Worm (Caenorhabditis elegans) whole organism, L1 larva: ENCODE results near the gene dpy-4.
A peak's percentile ranks its signal among the peaks of the same experiment; 100 is the strongest.

Experiments used
- C04F5.9 ChIP-seq: sonication (generic microtip); optimal IDR thresholded peaks from 2 replicates; lab custom pipeline; 2016; ENCODE audit warnings: missing genetic modification characterization, missing compliant biosample characterization
- C34B4.2 ChIP-seq: sonication (generic microtip); optimal IDR thresholded peaks from 2 replicates; lab custom pipeline; 2017; ENCODE audit warnings: mild to moderate bottlenecking, missing genetic modification characterization, missing compliant biosample characterization
- Y116A8C.19 ChIP-seq: sonication (generic microtip); optimal IDR thresholded peaks from 2 replicates; lab custom pipeline; 2016; ENCODE audit warnings: missing compliant biosample characterization, missing genetic modification characterization, borderline replicate concordance
- aha-1 ChIP-seq: fragments of 150-350 bp; optimal IDR thresholded peaks from 2 replicates; lab custom pipeline; 2014; ENCODE audit warnings: missing biosample characterization, missing genetic modification characterization
- alr-1 ChIP-seq: fragments of 200-800 bp; sonication (Bioruptor generic); optimal IDR thresholded peaks from 2 replicates; lab custom pipeline; 2018; ENCODE audit warnings: borderline replicate concordance, mild to moderate bottlenecking, missing genetic modification characterization, missing compliant biosample characterization
- aly-2 ChIP-seq: fragments of 150-350 bp; optimal IDR thresholded peaks from 2 replicates; lab custom pipeline; 2014; ENCODE audit warnings: missing biosample characterization, missing genetic modification characterization
- ceh-90 ChIP-seq: sonication (generic microtip); optimal IDR thresholded peaks from 2 replicates; lab custom pipeline; 2016; ENCODE audit warnings: missing genetic modification characterization, missing compliant biosample characterization
- dpl-1 ChIP-seq, 3 experiments: fragments of 150-350 bp in 2 of 3; sonication (generic microtip) in 1 of 3; optimal IDR thresholded peaks; 2 replicates each; lab custom pipeline; 2014 to 2017; ENCODE audit warnings: missing biosample characterization in 3 of 3, missing genetic modification characterization in 3 of 3, missing genetic modification reagents in 3 of 3
- efl-1 ChIP-seq, 4 experiments: fragments of 150-350 bp; optimal IDR thresholded peaks in 3 of 4; peaks in 1 of 4; 1 replicate in 1 of 4; 2 replicates in 3 of 4; lab custom pipeline; 2014; ENCODE audit warnings: missing biosample characterization in 2 of 4, missing genetic modification characterization in 2 of 4, missing genetic modification reagents in 2 of 4
- efl-3 ChIP-seq: fragments of 200-800 bp; sonication (Bioruptor generic); optimal IDR thresholded peaks from 2 replicates; lab custom pipeline; 2018; ENCODE audit warnings: mild to moderate bottlenecking, missing genetic modification characterization, missing compliant biosample characterization
- egl-13 ChIP-seq: sonication (generic microtip); optimal IDR thresholded peaks from 2 replicates; lab custom pipeline; 2016; ENCODE audit warnings: missing genotype, missing genetic modification reagents, missing genetic modification characterization, missing compliant biosample characterization
- elt-3 ChIP-seq, 6 experiments: fragments of 150-350 bp in 1 of 6; sonication (generic microtip); optimal IDR thresholded peaks; 2 replicates each; lab custom pipeline; 2017 to 2018; ENCODE audit warnings: missing biosample characterization in 6 of 6, missing genetic modification characterization in 6 of 6, inconsistent platforms in 1 of 6
- ets-5 ChIP-seq: fragments of 200-800 bp; sonication (Bioruptor generic); IDR thresholded peaks from 2 replicates; pipeline ENCODE4 v1.3.6; 2022; ENCODE audit warnings: missing genetic modification characterization, missing compliant biosample characterization
- fkh-8 ChIP-seq: sonication (generic microtip); optimal IDR thresholded peaks from 2 replicates; lab custom pipeline; 2016; ENCODE audit warnings: mild to moderate bottlenecking, missing genetic modification characterization, missing compliant biosample characterization
- hlh-4 ChIP-seq: sonication (generic microtip); optimal IDR thresholded peaks from 2 replicates; lab custom pipeline; 2016; ENCODE audit warnings: mild to moderate bottlenecking, missing genetic modification characterization, missing compliant biosample characterization
- hpl-2 ChIP-seq: fragments of 150-350 bp; optimal IDR thresholded peaks from 2 replicates; lab custom pipeline; 2014; ENCODE audit warnings: missing biosample characterization, missing genetic modification reagents, missing genetic modification characterization
- lin-13 ChIP-seq: fragments of 150-350 bp; optimal IDR thresholded peaks from 2 replicates; lab custom pipeline; 2014; ENCODE audit warnings: missing biosample characterization, missing genetic modification reagents, missing genetic modification characterization
- lsy-2 ChIP-seq, 2 experiments: fragments of 150-350 bp; optimal IDR thresholded peaks; 2 replicates each; lab custom pipeline; 2014; ENCODE audit warnings: missing biosample characterization in 2 of 2, missing genetic modification characterization in 2 of 2
- mdl-1 ChIP-seq, 2 experiments: fragments of 150-350 bp; optimal IDR thresholded peaks; 2 replicates each; lab custom pipeline; 2014 to 2017; ENCODE audit warnings: missing biosample characterization in 2 of 2, missing genetic modification characterization in 2 of 2, inconsistent platforms in 1 of 2
- nhr-20 ChIP-seq: sonication (generic microtip); optimal IDR thresholded peaks from 2 replicates; lab custom pipeline; 2016; ENCODE audit warnings: mild to moderate bottlenecking, missing genetic modification characterization, missing compliant biosample characterization
- nhr-47 ChIP-seq: sonication (generic microtip); optimal IDR thresholded peaks from 2 replicates; lab custom pipeline; 2016; ENCODE audit warnings: mild to moderate bottlenecking, missing genetic modification characterization, moderate library complexity, missing compliant biosample characterization
- rnt-1 ChIP-seq: sonication (generic microtip); optimal IDR thresholded peaks from 2 replicates; lab custom pipeline; 2016; ENCODE audit warnings: mild to moderate bottlenecking, missing genetic modification characterization, moderate library complexity, missing compliant biosample characterization
- skn-1 ChIP-seq: fragments of 150-350 bp; optimal IDR thresholded peaks from 2 replicates; lab custom pipeline; 2014; ENCODE audit warnings: missing biosample characterization, missing genetic modification characterization
- snpc-4 ChIP-seq: fragments of 150-350 bp; optimal IDR thresholded peaks from 2 replicates; lab custom pipeline; 2014; ENCODE audit warnings: missing biosample characterization, missing genetic modification characterization
- snu-23 ChIP-seq: sonication (generic microtip); optimal IDR thresholded peaks from 2 replicates; lab custom pipeline; 2016; ENCODE audit warnings: missing genetic modification characterization, missing compliant biosample characterization
- sox-4 ChIP-seq: sonication (generic microtip); optimal IDR thresholded peaks from 2 replicates; lab custom pipeline; 2016; ENCODE audit warnings: missing genetic modification characterization, missing compliant biosample characterization
- sup-37 ChIP-seq: fragments of 200-800 bp; sonication (Bioruptor generic); optimal IDR thresholded peaks from 2 replicates; lab custom pipeline; 2018; ENCODE audit warnings: mild to moderate bottlenecking, missing genetic modification characterization, missing compliant biosample characterization
- tlp-1 ChIP-seq: fragments of 150-350 bp; optimal IDR thresholded peaks from 2 replicates; lab custom pipeline; 2014; ENCODE audit warnings: missing biosample characterization, missing genetic modification characterization
- unc-130 ChIP-seq: fragments of 150-350 bp; optimal IDR thresholded peaks from 2 replicates; lab custom pipeline; 2017; ENCODE audit warnings: missing biosample characterization, missing genetic modification characterization, inconsistent platforms
- unc-30 ChIP-seq: sonication (generic microtip); optimal IDR thresholded peaks from 2 replicates; lab custom pipeline; 2017; ENCODE audit warnings: missing biosample characterization, missing genetic modification characterization
- vab-15 ChIP-seq: sonication (generic microtip); optimal IDR thresholded peaks from 2 replicates; lab custom pipeline; 2017; ENCODE audit warnings: missing genotype, mild to moderate bottlenecking, missing genetic modification characterization, missing compliant biosample characterization
- xbp-1 ChIP-seq: sonication (generic microtip); optimal IDR thresholded peaks from 2 replicates; lab custom pipeline; 2016; ENCODE audit warnings: missing genetic modification characterization, missing compliant biosample characterization
- zip-4 ChIP-seq: fragments of 200-800 bp; sonication (Bioruptor generic); optimal IDR thresholded peaks from 2 replicates; lab custom pipeline; 2018; ENCODE audit warnings: mild to moderate bottlenecking, missing genetic modification characterization, moderate library complexity, missing compliant biosample characterization
- ztf-11 ChIP-seq, 2 experiments: sonication (generic microtip); optimal IDR thresholded peaks; 2 replicates each; lab custom pipeline; 2016 to 2017; ENCODE audit warnings: missing genetic modification characterization in 2 of 2, missing biosample characterization in 1 of 2, missing compliant biosample characterization in 1 of 2
- ztf-4 ChIP-seq: fragments of 150-350 bp; optimal IDR thresholded peaks from 2 replicates; lab custom pipeline; 2014; ENCODE audit warnings: missing biosample characterization, missing genetic modification characterization

Gene dpy-4

DNA sequence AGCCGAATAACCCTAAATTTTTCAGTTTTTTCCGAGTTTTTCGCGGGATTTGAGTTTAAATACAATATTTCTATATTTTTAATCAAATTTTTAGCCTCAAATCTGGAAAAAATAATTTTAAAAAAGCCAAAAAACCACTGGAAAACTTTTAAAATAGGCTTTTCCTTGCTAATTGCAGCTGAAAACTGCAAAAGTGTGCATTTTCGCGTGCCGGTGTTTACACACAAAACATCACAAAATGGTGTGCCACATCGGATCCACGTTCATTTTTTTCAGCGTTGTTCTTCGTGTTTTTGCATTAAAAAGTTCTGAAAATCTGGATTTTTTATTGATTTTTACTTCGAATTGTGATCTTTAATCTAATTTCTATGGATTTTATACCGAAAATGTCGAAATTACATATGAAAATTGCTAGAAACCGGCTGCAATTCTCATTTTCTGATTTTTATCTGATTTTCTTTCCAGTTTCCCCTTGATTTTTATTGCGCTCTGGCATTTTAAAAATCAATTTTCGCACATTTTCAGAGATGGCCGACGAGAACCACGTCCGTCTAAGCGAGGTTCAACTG, 27.0 kb upstream of the dpy-4 start, which contains the start of gene Y41E3.7 (continued):
- TF ChIP-seq rnt-1 (tag; lab: Kevin White, UChicago) (peak; percentile 27), snpc-4 (tag; lab: Kevin White, UChicago) (no peak), nhr-47 (tag; lab: Kevin White, UChicago) (peak; percentile 18), vab-15 (tag; lab: Kevin White, UChicago) (no peak), tlp-1 (tag; lab: Kevin White, UChicago) (no peak), dpl-1 (GFP tag; optimal IDR thresholded peaks at IDR 0.05; lab: Kevin White, UChicago) (peak; percentile 24 to 59 (median 54)), C04F5.9 (tag; lab: Kevin White, UChicago) (no peak)

DNA sequence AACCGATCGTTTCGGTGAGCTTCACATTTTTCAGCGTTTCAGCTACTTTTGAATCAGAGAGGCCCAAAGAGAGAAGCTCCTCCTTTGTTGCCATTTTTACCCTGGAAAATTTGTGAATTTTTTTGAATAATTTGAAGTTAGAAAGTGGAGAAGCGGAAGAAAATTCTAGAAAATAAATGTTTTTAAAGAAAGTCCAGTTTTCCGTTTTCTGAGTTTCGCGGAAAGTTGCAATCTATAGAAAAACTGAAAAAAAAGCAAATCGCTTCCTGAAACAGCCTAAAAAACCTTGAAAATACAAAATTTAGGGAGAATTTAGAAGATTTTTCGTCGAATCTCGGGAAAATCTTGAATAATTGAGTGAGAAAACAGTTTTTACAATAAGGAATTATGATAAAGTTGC, 26.5 kb upstream of the dpy-4 start, which contains the start of gene qars-1:
Gene qars-1 (minus strand): TSS at position 101 of the 400 bp plus-strand sequence.
- TF ChIP-seq mdl-1 (tag; optimal IDR thresholded peaks at IDR 0.05; lab: Kevin White, UChicago) (no peak), elt-3 (tag; optimal IDR thresholded peaks at IDR 0.05; lab: Kevin White, UChicago) (no peak), C34B4.2 (tag; lab: Kevin White, UChicago) (no peak), zip-4 (no peak), ceh-90 (tag; lab: Kevin White, UChicago) (no peak), hpl-2 (GFP tag; lab: Kevin White, UChicago) (no peak), fkh-8 (tag; lab: Kevin White, UChicago) (no peak), sup-37 (no peak), Y116A8C.19 (tag; lab: Kevin White, UChicago) (no peak), aha-1 (no peak), nhr-20 (no peak), snpc-4 (tag; lab: Kevin White, UChicago) (no peak), skn-1 (tag; lab: Kevin White, UChicago) (no peak), unc-30 (tag; lab: Kevin White, UChicago) (no peak), nhr-47 (tag; lab: Kevin White, UChicago) (no peak), unc-130 (tag; lab: Kevin White, UChicago) (no peak)

ce11 chrIV:15012154-15012892, 25.7 kb upstream of the dpy-4 start:
- TF ChIP-seq hlh-4 (tag; lab: Kevin White, UChicago) = no peak
- TF ChIP-seq ztf-11 (tag; optimal IDR thresholded peaks at IDR 0.05; lab: Kevin White, UChicago) = no peak
- TF ChIP-seq C34B4.2 (tag; lab: Kevin White, UChicago) = no peak
- no peak for TF ChIP-seq egl-13 (tag; lab: Kevin White, UChicago)
- no peak for TF ChIP-seq snpc-4 (tag; lab: Kevin White, UChicago)
- no peak for TF ChIP-seq nhr-47 (tag; lab: Kevin White, UChicago)
- TF ChIP-seq lin-13 (GFP tag; lab: Kevin White, UChicago) = no peak
- TF ChIP-seq xbp-1 (tag; lab: Kevin White, UChicago) = no peak
- no peak for TF ChIP-seq efl-3 (GFP tag; lab: Kevin White, UChicago)
- no peak for TF ChIP-seq snu-23 (GFP tag; lab: Kevin White, UChicago)
- TF ChIP-seq sox-4 (tag; lab: Kevin White, UChicago) = no peak
- no peak for TF ChIP-seq ztf-4
- TF ChIP-seq alr-1 (tag; lab: Kevin White, UChicago) = no peak
- no peak for TF ChIP-seq efl-1 (optimal IDR thresholded peaks at IDR 0.05; lab: Kevin White, UChicago)
- TF ChIP-seq efl-1 (GFP tag; optimal IDR thresholded peaks at IDR 0.05 in 1 of 2; lab: Kevin White, UChicago) = no peak
- TF ChIP-seq ets-5 (GFP tag; lab: Robert Waterston, UW) = no peak
- TF ChIP-seq Y116A8C.19 (tag; lab: Kevin White, UChicago) = no peak
- no peak for TF ChIP-seq lsy-2 (tag; optimal IDR thresholded peaks at IDR 0.05; lab: Kevin White, UChicago)
- TF ChIP-seq aly-2 (tag; lab: Kevin White, UChicago) = no peak
- TF ChIP-seq unc-30 (tag; lab: Kevin White, UChicago) = no peak
- TF ChIP-seq, all 84 proteins: peak for 0
